Fruit fly (Drosophila melanogaster) whole organism, embryonic: ENCODE data around the gene DhpD.

Source experiments
- BtbVII ChIP-seq: fragments of 200-800 bp; sonication (Bioruptor generic); optimal IDR thresholded peaks from 3 replicates; lab custom pipeline; 2017; ENCODE audit warnings: missing biosample characterization, mild to moderate bottlenecking, missing genetic modification characterization
- C15 ChIP-seq: fragments of 200-800 bp; sonication (Bioruptor generic); IDR thresholded peaks from 3 replicates; pipeline ENCODE4 v1.3.6; 2022; ENCODE audit warnings: missing biosample characterization, missing genetic modification characterization
- CG10267 ChIP-seq: fragments of 200-800 bp; sonication (Bioruptor generic); optimal IDR thresholded peaks from 2 replicates; lab custom pipeline; 2018; ENCODE audit warnings: missing biosample characterization, mild to moderate bottlenecking, missing genetic modification characterization, moderate library complexity
- CG10654 ChIP-seq: fragments of 200-800 bp; sonication (Bioruptor generic); optimal IDR thresholded peaks from 2 replicates; lab custom pipeline; 2016; ENCODE audit warnings: missing biosample characterization, missing genetic modification characterization
- CG11247 ChIP-seq: fragments of 200-800 bp; sonication (Bioruptor generic); IDR thresholded peaks from 2 replicates; pipeline ENCODE4 v1.3.6; 2022; ENCODE audit warnings: missing biosample characterization, missing genetic modification characterization
- CG11398 ChIP-seq: fragments of 200-800 bp; sonication (Bioruptor generic); optimal IDR thresholded peaks from 2 replicates; lab custom pipeline; 2016; ENCODE audit warnings: missing biosample characterization, missing genetic modification characterization
- CG11504 ChIP-seq: fragments of 200-800 bp; sonication (Bioruptor generic); optimal IDR thresholded peaks from 3 replicates; lab custom pipeline; 2019; ENCODE audit warnings: missing biosample characterization, mild to moderate bottlenecking, missing genetic modification characterization, moderate library complexity
- CG11723 ChIP-seq: fragments of 200-800 bp; sonication (Bioruptor generic); optimal IDR thresholded peaks from 2 replicates; lab custom pipeline; 2017; ENCODE audit warnings: missing biosample characterization, mild to moderate bottlenecking, missing genetic modification characterization
- CG14965 ChIP-seq: fragments of 200-800 bp; sonication (Bioruptor generic); optimal IDR thresholded peaks from 2 replicates; lab custom pipeline; 2016; ENCODE audit warnings: missing biosample characterization, missing genetic modification characterization, borderline replicate concordance
- CG2889 ChIP-seq: fragments of 200-800 bp; sonication (Bioruptor generic); IDR thresholded peaks from 3 replicates; pipeline ENCODE4 v1.3.6; 2022; ENCODE audit warnings: missing biosample characterization, missing genetic modification characterization
- CG30431 ChIP-seq: fragments of 200-800 bp; sonication (Bioruptor generic); optimal IDR thresholded peaks from 2 replicates; lab custom pipeline; 2017; ENCODE audit warnings: missing biosample characterization, missing genetic modification characterization
- CG31224 ChIP-seq: fragments of 200-800 bp; sonication (Bioruptor generic); IDR thresholded peaks from 2 replicates; pipeline ENCODE4 v1.3.6; 2022; ENCODE audit warnings: missing biosample characterization, missing genetic modification characterization
- CG32532 ChIP-seq: fragments of 200-800 bp; sonication (Bioruptor generic); IDR thresholded peaks from 2 replicates; pipeline ENCODE4 v1.3.6; 2022; ENCODE audit warnings: missing biosample characterization, missing genetic modification characterization
- CG32772 ChIP-seq: fragments of 200-800 bp; sonication (Bioruptor generic); IDR thresholded peaks from 2 replicates; pipeline ENCODE4 v1.3.6; 2022; ENCODE audit warnings: missing biosample characterization, missing genetic modification characterization
- CG3281 ChIP-seq: fragments of 200-800 bp; sonication (Bioruptor generic); optimal IDR thresholded peaks from 3 replicates; lab custom pipeline; 2017; ENCODE audit warnings: missing biosample characterization, mild to moderate bottlenecking, missing genetic modification characterization
- CG34224 ChIP-seq: fragments of 200-800 bp; sonication (Bioruptor generic); IDR thresholded peaks from 3 replicates; pipeline ENCODE4 v1.3.6; 2022; ENCODE audit warnings: missing biosample characterization, missing genetic modification characterization; ENCODE audit not compliant: partially characterized antibody
- CG4328 ChIP-seq: fragments of 200-800 bp; sonication (Bioruptor generic); optimal IDR thresholded peaks from 3 replicates; lab custom pipeline; 2017; ENCODE audit warnings: missing biosample characterization, missing genetic modification reagents, missing genetic modification characterization
- CG7357 ChIP-seq: fragments of 200-800 bp; sonication (Bioruptor generic); IDR thresholded peaks from 3 replicates; pipeline ENCODE4 v1.3.6; 2022; ENCODE audit warnings: missing biosample characterization, missing genetic modification characterization
- CG7928 ChIP-seq: fragments of 200-800 bp; sonication (Bioruptor generic); optimal IDR thresholded peaks from 2 replicates; lab custom pipeline; 2017; ENCODE audit warnings: missing biosample characterization, mild to moderate bottlenecking, missing genetic modification characterization
- CG9727 ChIP-seq: fragments of 200-800 bp; sonication (Bioruptor generic); optimal IDR thresholded peaks from 3 replicates; lab custom pipeline; 2017; ENCODE audit warnings: missing biosample characterization, mild to moderate bottlenecking, missing genetic modification characterization
- CG9876 ChIP-seq: fragments of 200-800 bp; sonication (Bioruptor generic); optimal IDR thresholded peaks from 2 replicates; lab custom pipeline; 2016; ENCODE audit warnings: missing biosample characterization, missing genetic modification characterization
- CkIIα-i1 ChIP-seq: fragments of 200-800 bp; sonication (Bioruptor generic); IDR thresholded peaks from 2 replicates; pipeline ENCODE4 v1.3.6; 2022; ENCODE audit warnings: missing biosample characterization, missing genetic modification characterization
- Dbx ChIP-seq: fragments of 200-800 bp; sonication (Bioruptor generic); IDR thresholded peaks from 3 replicates; pipeline ENCODE4 v1.3.6; 2022; ENCODE audit warnings: missing biosample characterization, missing genetic modification characterization
- Doc3 ChIP-seq: fragments of 200-800 bp; sonication (Bioruptor generic); IDR thresholded peaks from 3 replicates; pipeline ENCODE4 v1.3.6; 2022; ENCODE audit warnings: missing biosample characterization, missing genetic modification characterization; ENCODE audit not compliant: partially characterized antibody
- ERR ChIP-seq: fragments of 200-800 bp; sonication (Bioruptor generic); optimal IDR thresholded peaks from 2 replicates; lab custom pipeline; 2016; ENCODE audit warnings: missing biosample characterization, missing genetic modification characterization
- Eip74EF ChIP-seq, 2 experiments: fragments of 200-800 bp in 1 of 2; fragments of >200 bp in 1 of 2; sonication (Bioruptor generic) in 1 of 2; optimal IDR thresholded peaks; 2 replicates each; lab custom pipeline; 2017 to 2019; ENCODE audit warnings: missing biosample characterization in 2 of 2, missing genetic modification characterization in 2 of 2, mild to moderate bottlenecking in 1 of 2, moderate library complexity in 1 of 2
- Fer1 ChIP-seq: fragments of 200-800 bp; sonication (Bioruptor generic); optimal IDR thresholded peaks from 2 replicates; lab custom pipeline; 2017; ENCODE audit warnings: missing biosample characterization, mild to moderate bottlenecking, missing genetic modification characterization
- Fer3 ChIP-seq: fragments of 200-800 bp; sonication (Bioruptor generic); optimal IDR thresholded peaks from 2 replicates; lab custom pipeline; 2018; ENCODE audit warnings: missing biosample characterization, mild to moderate bottlenecking, missing genetic modification characterization, moderate library complexity
- HLH3B ChIP-seq: fragments of 200-800 bp; sonication (Bioruptor generic); IDR thresholded peaks from 2 replicates; pipeline ENCODE4 v1.3.6; 2022; ENCODE audit warnings: missing biosample characterization, missing genetic modification characterization
- HLH54F ChIP-seq: fragments of 200-800 bp; sonication (Bioruptor generic); optimal IDR thresholded peaks from 3 replicates; lab custom pipeline; 2016; ENCODE audit warnings: missing biosample characterization, missing genetic modification characterization
- NC2α ChIP-seq: fragments of 200-800 bp; sonication (Bioruptor generic); optimal IDR thresholded peaks from 2 replicates; lab custom pipeline; 2016; ENCODE audit warnings: missing biosample characterization, missing genetic modification characterization
- NK7.1 ChIP-seq: fragments of 200-800 bp; sonication (Bioruptor generic); optimal IDR thresholded peaks from 3 replicates; lab custom pipeline; 2016; ENCODE audit warnings: missing biosample characterization, missing genetic modification characterization
- Sry-δ ChIP-seq: fragments of 200-800 bp; sonication (Bioruptor generic); optimal IDR thresholded peaks from 2 replicates; lab custom pipeline; 2016; ENCODE audit warnings: missing biosample characterization, missing genetic modification characterization
- Taf1 ChIP-seq: fragments of 200-800 bp; sonication (Bioruptor generic); IDR thresholded peaks from 2 replicates; pipeline ENCODE4 v1.3.6; 2022; ENCODE audit warnings: missing biosample characterization, missing genetic modification characterization
- Xbp1 ChIP-seq: fragments of 200-800 bp; sonication (Bioruptor generic); optimal IDR thresholded peaks from 3 replicates; lab custom pipeline; 2016; ENCODE audit warnings: missing biosample characterization, mild to moderate bottlenecking, missing genetic modification characterization
- Xrp1 ChIP-seq: fragments of 200-800 bp; sonication (Bioruptor generic); IDR thresholded peaks from 2 replicates; pipeline ENCODE4 v1.3.6; 2022; ENCODE audit warnings: missing biosample characterization, missing genetic modification characterization
- YL-1 ChIP-seq: fragments of 200-800 bp; sonication (Bioruptor generic); optimal IDR thresholded peaks from 3 replicates; lab custom pipeline; 2017; ENCODE audit warnings: missing biosample characterization, mild to moderate bottlenecking, missing genetic modification characterization
- bcd ChIP-seq: fragments of 200-800 bp; sonication (Bioruptor generic); optimal IDR thresholded peaks from 2 replicates; lab custom pipeline; 2017; ENCODE audit warnings: missing biosample characterization, mild to moderate bottlenecking, missing genetic modification characterization
- bsh ChIP-seq, 2 experiments: fragments of 200-800 bp; sonication (Bioruptor generic); optimal IDR thresholded peaks; 2 replicates each; lab custom pipeline; 2017 to 2018; ENCODE audit warnings: mild to moderate bottlenecking in 2 of 2, missing biosample characterization in 2 of 2, missing genetic modification characterization in 2 of 2, moderate library complexity in 1 of 2
- chinmo ChIP-seq: fragments of 200-800 bp; sonication (Bioruptor generic); IDR thresholded peaks from 4 replicates; pipeline ENCODE4 v1.3.6; 2022; ENCODE audit warnings: missing biosample characterization, missing genetic modification characterization; ENCODE audit not compliant: partially characterized antibody
- dati ChIP-seq: fragments of 200-800 bp; sonication (Bioruptor generic); IDR thresholded peaks from 2 replicates; pipeline ENCODE4 v1.3.6; 2022; ENCODE audit warnings: missing biosample characterization, missing genetic modification characterization
- esg ChIP-seq: fragments of 200-800 bp; sonication (Bioruptor generic); conservative IDR thresholded peaks from 2 replicates; pipeline ENCODE4 v1.3.6; 2022; ENCODE audit warnings: missing biosample characterization, missing genetic modification characterization
- fu2 ChIP-seq: fragments of 200-800 bp; sonication (Bioruptor generic); optimal IDR thresholded peaks from 2 replicates; lab custom pipeline; 2016; ENCODE audit warnings: missing biosample characterization, missing genetic modification characterization
- h ChIP-seq: fragments of >200 bp; optimal IDR thresholded peaks from 2 replicates; lab custom pipeline; 2017
- her ChIP-seq: fragments of 200-800 bp; sonication (Bioruptor generic); optimal IDR thresholded peaks from 2 replicates; lab custom pipeline; 2016; ENCODE audit warnings: missing biosample characterization, missing genetic modification characterization
- ind ChIP-seq: fragments of 200-800 bp; sonication (Bioruptor generic); optimal IDR thresholded peaks from 3 replicates; lab custom pipeline; 2016; ENCODE audit warnings: missing biosample characterization, missing genetic modification characterization
- jumu ChIP-seq: fragments of 200-800 bp; sonication (Bioruptor generic); optimal IDR thresholded peaks from 3 replicates; lab custom pipeline; 2016; ENCODE audit warnings: missing biosample characterization, missing genetic modification characterization
- mirr ChIP-seq: fragments of 200-800 bp; sonication (Bioruptor generic); optimal IDR thresholded peaks from 3 replicates; lab custom pipeline; 2018; ENCODE audit warnings: missing biosample characterization, mild to moderate bottlenecking, missing genetic modification characterization
- scrt ChIP-seq: fragments of 200-800 bp; sonication (Bioruptor generic); optimal IDR thresholded peaks from 2 replicates; lab custom pipeline; 2018; ENCODE audit warnings: missing biosample characterization, mild to moderate bottlenecking, missing genetic modification characterization, moderate library complexity
- sim ChIP-seq: fragments of 200-800 bp; sonication (Bioruptor generic); IDR thresholded peaks from 2 replicates; pipeline ENCODE4 v1.3.6; 2022; ENCODE audit warnings: missing biosample characterization, missing genetic modification characterization
- slbo ChIP-seq: fragments of 200-800 bp; sonication (Bioruptor generic); IDR thresholded peaks from 2 replicates; pipeline ENCODE4 v1.3.6; 2022; ENCODE audit warnings: missing biosample characterization, missing genetic modification characterization

Gene DhpD

DNA sequence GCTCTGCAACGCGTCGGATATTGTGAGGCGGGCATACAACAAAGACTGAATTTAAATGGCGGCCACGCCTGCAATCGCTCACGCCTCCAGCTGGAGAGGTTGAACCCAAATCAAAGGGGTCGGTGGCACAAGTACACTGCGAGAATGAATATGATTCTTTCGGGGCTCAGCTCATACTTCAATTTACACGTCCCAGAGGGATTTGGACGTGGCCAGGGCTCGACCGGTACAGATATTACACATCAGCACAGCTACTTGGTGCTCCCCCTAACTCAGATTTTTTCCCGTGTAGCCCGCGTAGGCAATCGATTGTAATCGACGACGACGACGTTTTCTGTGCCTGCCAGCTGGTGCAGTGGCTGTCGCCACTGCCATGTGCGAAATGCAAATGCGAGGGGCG lies 15.0 kb downstream of the DhpD start (continued):
- TF ChIP-seq Xrp1 = peak; percentile 84
- TF ChIP-seq Doc3 (GFP tag; lab: Robert Waterston, UW) = no peak
- peak; percentile 47 for TF ChIP-seq NK7.1
- TF ChIP-seq CG11504 (tag; lab: Kevin White, UChicago) = peak; percentile 88
- TF ChIP-seq CG7928 (GFP tag; lab: Kevin White, UChicago) = peak; percentile 15
- TF ChIP-seq her (GFP tag; lab: Kevin White, UChicago) = peak; percentile 70
- TF ChIP-seq CG34224 = no peak
- TF ChIP-seq CG9727 (GFP tag; lab: Kevin White, UChicago) = peak; percentile 47
- peak; percentile 68 for TF ChIP-seq HLH54F (GFP tag; lab: Kevin White, UChicago)
- peak; percentile 63; the same call in 1 of the 3 replicates for TF ChIP-seq CG2889
- peak; percentile 40 for TF ChIP-seq Sry-δ
- TF ChIP-seq Fer3 = peak; percentile 64
- TF ChIP-seq YL-1 (GFP tag; lab: Kevin White, UChicago) = no peak
- peak; percentile 59 for TF ChIP-seq BtbVII (GFP tag; lab: Kevin White, UChicago)
- peak; percentile 55 for TF ChIP-seq CG3281 (GFP tag; lab: Kevin White, UChicago)
- TF ChIP-seq Fer1 (GFP tag; lab: Kevin White, UChicago) = peak; percentile 67
- TF ChIP-seq CkIIα-i1 (GFP tag; lab: Robert Waterston, UW) = peak; percentile 54; the same call in 1 of the 2 replicates
- no peak for TF ChIP-seq chinmo (GFP tag; lab: Robert Waterston, UW)
- TF ChIP-seq ERR (GFP tag; lab: Kevin White, UChicago) = peak; percentile 13
- TF ChIP-seq CG9876 = peak; percentile 54
- TF ChIP-seq slbo (GFP tag; lab: Robert Waterston, UW) = peak; percentile 88
- TF ChIP-seq CG10267 (tag; lab: Kevin White, UChicago) = peak; percentile 26
- peak; percentile 22 for TF ChIP-seq scrt (GFP tag; lab: Kevin White, UChicago)
- TF ChIP-seq fu2 = peak; percentile 61
- peak; percentile 68 for TF ChIP-seq CG11398
- TF ChIP-seq mirr (GFP tag; lab: Kevin White, UChicago) = peak; percentile 29
- TF ChIP-seq CG4328 (GFP tag; lab: Kevin White, UChicago) = no peak
- TF ChIP-seq bcd (GFP tag; lab: Kevin White, UChicago) = peak; percentile 76
- TF ChIP-seq jumu (GFP tag; lab: Kevin White, UChicago) = peak; percentile 77
- peak; percentile 73; the same call in 2 of the 3 replicates for TF ChIP-seq CG7357
- no peak for TF ChIP-seq h (lab: Kevin White, UChicago)
- peak; percentile 88 for TF ChIP-seq ind (GFP tag; lab: Kevin White, UChicago)
- TF ChIP-seq sim (GFP tag; lab: Robert Waterston, UW) = 0 out of 2 replicates have a peak, but pooled peaks have one; percentile 34
- peak; percentile 92 for TF ChIP-seq CG32772 (GFP tag; lab: Robert Waterston, UW)
- no peak for TF ChIP-seq CG14965
- TF ChIP-seq HLH3B (GFP tag; lab: Robert Waterston, UW) = peak; percentile 91
- peak in 1 of 2 experiments; percentile 53 for TF ChIP-seq Eip74EF (GFP tag; optimal IDR thresholded peaks at IDR 0.05; lab: Kevin White, UChicago)
- TF ChIP-seq NC2α = peak; percentile 34
- peak; percentile 74 for TF ChIP-seq CG10654 (GFP tag; lab: Kevin White, UChicago)
- peak; percentile 79 for TF ChIP-seq CG32532
- peak; percentile 83 for TF ChIP-seq CG11247
- TF ChIP-seq C15 (GFP tag; lab: Robert Waterston, UW) = peak; percentile 45; the same call in 1 of the 3 replicates
- peak; percentile 52; the same call in 1 of the 2 replicates for TF ChIP-seq Taf1 (GFP tag; lab: Robert Waterston, UW)
- peak; percentile 73 for TF ChIP-seq CG30431 (GFP tag; lab: Kevin White, UChicago)
- TF ChIP-seq CG31224 (GFP tag; lab: Robert Waterston, UW) = peak; percentile 75
- peak; percentile 82 for TF ChIP-seq Xbp1 (GFP tag; lab: Kevin White, UChicago)
- peak; percentile 88 for TF ChIP-seq esg (GFP tag; lab: Robert Waterston, UW)
- peak; percentile 51; the same call in 1 of the 3 replicates for TF ChIP-seq Dbx (GFP tag; lab: Robert Waterston, UW)
- TF ChIP-seq CG11723 (GFP tag; lab: Kevin White, UChicago) = peak; percentile 69
- peak; percentile 25 to 76 for TF ChIP-seq bsh (GFP tag; optimal IDR thresholded peaks at IDR 0.05; lab: Kevin White, UChicago)
- peak; percentile 77 for TF ChIP-seq dati (GFP tag; lab: Robert Waterston, UW)
